Worm (Caenorhabditis elegans) whole organism, L4/young adult: Measurements from ENCODE around the gene F13B6.3.

Experiments used
- W03F9.2 ChIP-seq: fragments of 150-350 bp; optimal IDR thresholded peaks from 2 replicates; lab custom pipeline; 2014; ENCODE audit warnings: missing biosample characterization, missing genetic modification characterization
- dao-5 ChIP-seq: sonication (generic microtip); optimal IDR thresholded peaks from 2 replicates; lab custom pipeline; 2016; ENCODE audit warnings: missing genotype, missing genetic modification characterization, moderate library complexity, missing compliant biosample characterization
- him-1 ChIP-seq: sonication (generic microtip); optimal IDR thresholded peaks from 2 replicates; lab custom pipeline; 2016; ENCODE audit warnings: missing genotype, missing genetic modification reagents, missing genetic modification characterization, missing compliant biosample characterization

- TF ChIP-seq W03F9.2 (tag; lab: Kevin White, UChicago) = no peak
- TF ChIP-seq him-1 = no peak
- no peak for TF ChIP-seq dao-5 (tag; lab: Kevin White, UChicago)
Observed at ce11 chrIV:7453661-7454159, 12.0 kb downstream of the F13B6.3 start.
